Worm (Caenorhabditis elegans) whole organism, early embryonic: ENCODE measurements around the gene twk-7.

Source experiments
- F13C5.2 ChIP-seq: sonication (generic microtip); optimal IDR thresholded peaks from 2 replicates; lab custom pipeline; 2017; ENCODE audit warnings: mild to moderate bottlenecking, missing genetic modification characterization, inconsistent platforms, missing compliant biosample characterization
- aly-1 ChIP-seq: sonication (generic microtip); optimal IDR thresholded peaks from 2 replicates; lab custom pipeline; 2016; ENCODE audit warnings: missing genetic modification characterization, missing compliant biosample characterization
- ama-1 ChIP-seq: fragments of 150-350 bp; optimal IDR thresholded peaks from 2 replicates; lab custom pipeline; 2014
- ceh-13 ChIP-seq: fragments of 200-800 bp; sonication (Bioruptor generic); optimal IDR thresholded peaks from 2 replicates; lab custom pipeline; 2018; ENCODE audit warnings: mild to moderate bottlenecking, missing genetic modification characterization, missing compliant biosample characterization
- ceh-36 ChIP-seq: sonication (generic microtip); optimal IDR thresholded peaks from 2 replicates; lab custom pipeline; 2016; ENCODE audit warnings: missing genetic modification characterization, inconsistent platforms, missing compliant biosample characterization
- flt-1 ChIP-seq: fragments of 200-800 bp; sonication (Bioruptor generic); IDR thresholded peaks from 2 replicates; pipeline ENCODE4 v1.3.6; 2022; ENCODE audit warnings: missing genetic modification characterization, missing compliant biosample characterization
- pes-1 ChIP-seq: fragments of 200-800 bp; sonication (Bioruptor generic); IDR thresholded peaks from 2 replicates; pipeline ENCODE4 v1.3.6; 2022; ENCODE audit warnings: missing genetic modification reagents, missing genetic modification characterization, missing compliant biosample characterization
- tra-4 ChIP-seq: sonication (generic microtip); optimal IDR thresholded peaks from 2 replicates; lab custom pipeline; 2017; ENCODE audit warnings: missing genetic modification characterization, missing compliant biosample characterization

DNA sequence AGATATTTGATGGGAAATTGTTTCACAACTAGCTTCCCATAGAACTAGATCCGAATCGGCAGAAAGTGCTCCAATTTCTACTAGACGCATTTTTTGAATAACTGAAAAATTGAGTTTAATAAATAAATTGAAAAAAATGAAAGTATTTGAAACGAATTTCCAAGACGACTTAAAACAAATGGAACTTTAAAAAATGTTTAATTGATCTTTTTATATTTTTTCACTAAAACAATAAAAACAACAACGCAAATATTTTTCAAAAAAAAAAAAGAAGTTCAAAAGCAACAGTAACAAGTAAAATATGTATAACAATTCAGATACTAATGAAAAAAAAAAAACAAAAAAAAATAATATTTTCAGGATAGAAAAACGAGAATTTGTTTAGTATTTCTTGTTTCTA, 33.9 kb downstream of the twk-7 start, which contains the start of gene C06E1.9:
- TF ChIP-seq F13C5.2 (tag; lab: Kevin White, UChicago) (no peak), ceh-36 (tag; lab: Kevin White, UChicago) (no peak), aly-1 (tag; lab: Kevin White, UChicago) (no peak), ama-1 (no peak), flt-1 (no peak), tra-4 (no peak), ceh-13 (GFP tag; lab: Kevin White, UChicago) (no peak), pes-1 (no peak)
